Worm (Caenorhabditis elegans): ENCODE measurements around the gene F55C10.5.

DNA sequence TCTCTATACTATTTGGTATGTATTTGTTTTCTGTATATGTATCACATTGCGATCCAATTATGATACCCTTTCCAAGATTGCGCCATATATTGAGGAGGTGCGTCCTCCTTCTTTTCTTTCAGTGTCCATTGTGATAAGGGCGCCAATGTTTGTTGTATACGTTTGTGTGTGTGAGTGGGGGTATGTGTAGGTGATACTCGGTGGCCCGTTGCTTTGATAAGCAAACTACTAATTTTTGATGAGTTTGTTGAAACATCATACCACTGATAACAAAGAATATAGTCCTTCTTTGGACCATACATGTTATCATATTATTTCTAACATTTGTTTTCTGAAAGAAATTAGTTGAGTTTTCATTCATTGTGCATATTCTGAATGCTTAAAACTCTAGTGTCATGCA lies 20.8 kb downstream of the F55C10.5 start:
- TF ChIP-seq ceh-9 (tag; optimal IDR thresholded peaks at IDR 0.05) (no peak), unc-39 (tag; optimal IDR thresholded peaks at IDR 0.05) (no peak), eor-1 (tag; optimal IDR thresholded peaks at IDR 0.05) (no peak), nhr-76 (tag; optimal IDR thresholded peaks at IDR 0.05) (no peak), lin-15B (tag; optimal IDR thresholded peaks at IDR 0.05) (no peak), ztf-4 (tag; optimal IDR thresholded peaks at IDR 0.05) (no peak)
